Fruit fly (Drosophila melanogaster) whole organism, embryonic: Measurements from ENCODE around the gene Spn100A.
A peak's percentile ranks its signal among the peaks of the same experiment; 100 is the strongest.

Experiments
- Antp ChIP-seq: fragments of 200-800 bp; sonication (Bioruptor generic); optimal IDR thresholded peaks from 3 replicates; lab custom pipeline; 2016; ENCODE audit warnings: missing biosample characterization, missing genetic modification characterization
- Atf-2 ChIP-seq: fragments of 200-800 bp; sonication (Bioruptor generic); optimal IDR thresholded peaks from 2 replicates; lab custom pipeline; 2016; ENCODE audit warnings: missing biosample characterization, missing genetic modification characterization
- Blimp-1 ChIP-seq: fragments of 200-800 bp; sonication (Bioruptor generic); optimal IDR thresholded peaks from 3 replicates; lab custom pipeline; 2018; ENCODE audit warnings: missing biosample characterization, missing genetic modification characterization, mild to moderate bottlenecking, moderate library complexity, missing genetic modification reagents
- CG11247 ChIP-seq: fragments of 200-800 bp; sonication (Bioruptor generic); IDR thresholded peaks from 2 replicates; pipeline ENCODE4 v1.3.6; 2022; ENCODE audit warnings: missing biosample characterization, missing genetic modification characterization
- CG11504 ChIP-seq: fragments of 200-800 bp; sonication (Bioruptor generic); optimal IDR thresholded peaks from 3 replicates; lab custom pipeline; 2019; ENCODE audit warnings: missing biosample characterization, mild to moderate bottlenecking, missing genetic modification characterization, moderate library complexity
- CG12071 ChIP-seq: fragments of 200-800 bp; sonication (Bioruptor generic); optimal IDR thresholded peaks from 3 replicates; lab custom pipeline; 2018; ENCODE audit warnings: missing biosample characterization, mild to moderate bottlenecking, missing genetic modification characterization
- CG12391 ChIP-seq: fragments of 200-800 bp; sonication (Bioruptor generic); optimal IDR thresholded peaks from 3 replicates; lab custom pipeline; 2018; ENCODE audit warnings: missing biosample characterization, mild to moderate bottlenecking, missing genetic modification characterization, moderate library complexity
- CG13287 ChIP-seq: fragments of 200-800 bp; sonication (Bioruptor generic); IDR thresholded peaks from 2 replicates; pipeline ENCODE4 v1.3.6; 2022; ENCODE audit warnings: missing biosample characterization, missing genetic modification characterization; ENCODE audit not compliant: partially characterized antibody
- CG13424 ChIP-seq: fragments of 200-800 bp; sonication (Bioruptor generic); optimal IDR thresholded peaks from 2 replicates; lab custom pipeline; 2019; ENCODE audit warnings: missing biosample characterization, mild to moderate bottlenecking, missing genetic modification characterization, moderate library complexity
- CG13775 ChIP-seq: fragments of 200-800 bp; sonication (Bioruptor generic); optimal IDR thresholded peaks from 3 replicates; lab custom pipeline; 2017; ENCODE audit warnings: missing biosample characterization, mild to moderate bottlenecking, missing genetic modification characterization
- CG14710 ChIP-seq: fragments of 200-800 bp; sonication (Bioruptor generic); optimal IDR thresholded peaks from 3 replicates; lab custom pipeline; 2019; ENCODE audit warnings: missing biosample characterization, mild to moderate bottlenecking, missing genetic modification characterization, moderate library complexity
- CG1603 ChIP-seq: fragments of 200-800 bp; sonication (Bioruptor generic); optimal IDR thresholded peaks from 2 replicates; lab custom pipeline; 2019; ENCODE audit warnings: missing biosample characterization, mild to moderate bottlenecking, missing genetic modification characterization, moderate library complexity
- CG17328 ChIP-seq: fragments of 200-800 bp; sonication (Bioruptor generic); IDR thresholded peaks from 2 replicates; pipeline ENCODE4 v1.3.6; 2022; ENCODE audit warnings: missing biosample characterization, missing genetic modification characterization
- CG18011 ChIP-seq: fragments of 200-800 bp; sonication (Bioruptor generic); optimal IDR thresholded peaks from 2 replicates; lab custom pipeline; 2017; ENCODE audit warnings: missing biosample characterization, missing genetic modification characterization, mild to moderate bottlenecking, moderate library complexity, missing genotype
- CG2678 ChIP-seq: fragments of 200-800 bp; sonication (Bioruptor generic); optimal IDR thresholded peaks from 3 replicates; lab custom pipeline; 2019; ENCODE audit warnings: missing biosample characterization, mild to moderate bottlenecking, missing genetic modification characterization, moderate library complexity
- CG2712 ChIP-seq: fragments of 200-800 bp; optimal IDR thresholded peaks from 3 replicates; lab custom pipeline; 2019; ENCODE audit warnings: missing biosample characterization, mild to moderate bottlenecking, missing genetic modification characterization, moderate library complexity
- Camta ChIP-seq: fragments of 200-800 bp; sonication (Bioruptor generic); optimal IDR thresholded peaks from 2 replicates; lab custom pipeline; 2016; ENCODE audit warnings: missing biosample characterization, missing genetic modification characterization
- Chrac-16 ChIP-seq: fragments of 200-800 bp; sonication (Bioruptor generic); optimal IDR thresholded peaks from 3 replicates; lab custom pipeline; 2016; ENCODE audit warnings: missing biosample characterization, missing genetic modification characterization
- Deaf1 ChIP-seq: fragments of 200-800 bp; optimal IDR thresholded peaks from 3 replicates; lab custom pipeline; 2019; ENCODE audit warnings: missing biosample characterization, mild to moderate bottlenecking, missing genetic modification characterization, moderate library complexity
- Ets65A ChIP-seq: fragments of 200-800 bp; sonication (Bioruptor generic); peaks from one replicate; lab custom pipeline; 2016; ENCODE audit warnings: missing biosample characterization, missing genetic modification characterization
- Fer1 ChIP-seq: fragments of 200-800 bp; sonication (Bioruptor generic); optimal IDR thresholded peaks from 2 replicates; lab custom pipeline; 2017; ENCODE audit warnings: missing biosample characterization, mild to moderate bottlenecking, missing genetic modification characterization
- Fer3 ChIP-seq: fragments of 200-800 bp; sonication (Bioruptor generic); optimal IDR thresholded peaks from 2 replicates; lab custom pipeline; 2018; ENCODE audit warnings: missing biosample characterization, mild to moderate bottlenecking, missing genetic modification characterization, moderate library complexity
- Hr51 ChIP-seq, 2 experiments: fragments of 200-800 bp; sonication (Bioruptor generic); optimal IDR thresholded peaks; 2 replicates in 1 of 2; 3 replicates in 1 of 2; lab custom pipeline; 2016 to 2018; ENCODE audit warnings: missing biosample characterization in 2 of 2, missing genetic modification characterization in 2 of 2, mild to moderate bottlenecking in 1 of 2, moderate library complexity in 1 of 2
- Sox102F ChIP-seq: fragments of 200-800 bp; sonication (Bioruptor generic); optimal IDR thresholded peaks from 2 replicates; lab custom pipeline; 2018; ENCODE audit warnings: missing biosample characterization, mild to moderate bottlenecking, missing genetic modification characterization, moderate library complexity
- Trl ChIP-seq, 3 experiments: fragments of >200 bp in 2 of 3; fragments of 200-800 bp in 1 of 3; sonication (Bioruptor generic) in 1 of 3; optimal IDR thresholded peaks; 2 replicates in 1 of 3; 3 replicates in 2 of 3; lab custom pipeline; 2016 to 2017; ENCODE audit warnings: missing biosample characterization in 1 of 3, missing genetic modification characterization in 1 of 3
- Xrp1 ChIP-seq: fragments of 200-800 bp; sonication (Bioruptor generic); IDR thresholded peaks from 2 replicates; pipeline ENCODE4 v1.3.6; 2022; ENCODE audit warnings: missing biosample characterization, missing genetic modification characterization
- bab2 ChIP-seq: fragments of 200-800 bp; sonication (Bioruptor generic); optimal IDR thresholded peaks from 2 replicates; lab custom pipeline; 2016; ENCODE audit warnings: missing biosample characterization, missing genetic modification characterization
- dmrt11E ChIP-seq: fragments of 200-800 bp; sonication (Bioruptor generic); optimal IDR thresholded peaks from 3 replicates; lab custom pipeline; 2018; ENCODE audit warnings: missing biosample characterization, mild to moderate bottlenecking, missing genetic modification characterization, moderate library complexity
- gsb ChIP-seq: fragments of 200-800 bp; sonication (Bioruptor generic); IDR thresholded peaks from 2 replicates; pipeline ENCODE4 v1.3.6; 2022; ENCODE audit warnings: missing biosample characterization, missing genetic modification characterization
- gsb-n ChIP-seq: fragments of 200-800 bp; sonication (Bioruptor generic); optimal IDR thresholded peaks from 3 replicates; lab custom pipeline; 2018; ENCODE audit warnings: missing biosample characterization, mild to moderate bottlenecking, missing genetic modification characterization
- hkb ChIP-seq, 2 experiments: fragments of 200-800 bp in 1 of 2; fragments of >200 bp in 1 of 2; sonication (Bioruptor generic) in 1 of 2; IDR thresholded peaks in 1 of 2; optimal IDR thresholded peaks in 1 of 2; 2 replicates each; pipeline versions ENCODE4 v1.3.6 to Lab custom; 2017 to 2022; ENCODE audit warnings: missing biosample characterization in 1 of 2, missing genetic modification characterization in 1 of 2
- hth ChIP-seq: fragments of >200 bp; optimal IDR thresholded peaks from 2 replicates; lab custom pipeline; 2017; ENCODE audit warnings: inconsistent platforms
- inv ChIP-seq: fragments of 200-800 bp; sonication (Bioruptor generic); IDR thresholded peaks from 2 replicates; pipeline ENCODE4 v1.3.6; 2022; ENCODE audit warnings: missing biosample characterization, missing genetic modification characterization; ENCODE audit not compliant: partially characterized antibody
- kah ChIP-seq: fragments of 200-800 bp; sonication (Bioruptor generic); optimal IDR thresholded peaks from 2 replicates; lab custom pipeline; 2018; ENCODE audit warnings: missing biosample characterization, mild to moderate bottlenecking, missing genetic modification characterization
- kni ChIP-seq: fragments of 200-800 bp; sonication (Bioruptor generic); optimal IDR thresholded peaks from 3 replicates; lab custom pipeline; 2017; ENCODE audit warnings: mild to moderate bottlenecking, missing biosample characterization, missing genetic modification reagents, missing genetic modification characterization
- lbe ChIP-seq: fragments of 200-800 bp; sonication (Bioruptor generic); optimal IDR thresholded peaks from 2 replicates; lab custom pipeline; 2016; ENCODE audit warnings: missing biosample characterization, mild to moderate bottlenecking, missing genetic modification characterization
- maf-S ChIP-seq: fragments of 200-800 bp; sonication (Bioruptor generic); optimal IDR thresholded peaks from 2 replicates; lab custom pipeline; 2016; ENCODE audit warnings: missing biosample characterization, missing genetic modification characterization
- nerfin-1 ChIP-seq: fragments of 200-800 bp; sonication (Bioruptor generic); optimal IDR thresholded peaks from 3 replicates; lab custom pipeline; 2019; ENCODE audit warnings: missing biosample characterization, mild to moderate bottlenecking, missing genetic modification characterization, moderate library complexity
- p53 ChIP-seq: fragments of 200-800 bp; sonication (Bioruptor generic); optimal IDR thresholded peaks from 2 replicates; lab custom pipeline; 2016; ENCODE audit warnings: missing biosample characterization, missing genetic modification characterization
- pnt ChIP-seq: fragments of 200-800 bp; sonication (Bioruptor generic); optimal IDR thresholded peaks from 3 replicates; lab custom pipeline; 2016; ENCODE audit warnings: missing biosample characterization, missing genetic modification characterization
- prd ChIP-seq, 3 experiments: fragments of >200 bp in 2 of 3; fragments of 200-800 bp in 1 of 3; sonication (Bioruptor generic) in 1 of 3; optimal IDR thresholded peaks in 2 of 3; IDR thresholded peaks in 1 of 3; 2 replicates in 2 of 3; 3 replicates in 1 of 3; pipeline versions ENCODE4 v1.3.6 to Lab custom; 2017 to 2022; ENCODE audit warnings: missing biosample characterization in 1 of 3, missing genetic modification characterization in 1 of 3
- pros ChIP-seq: fragments of 200-800 bp; sonication (Bioruptor generic); optimal IDR thresholded peaks from 3 replicates; lab custom pipeline; 2019; ENCODE audit warnings: missing biosample characterization, mild to moderate bottlenecking, missing genetic modification characterization, moderate library complexity
- sens ChIP-seq: fragments of 200-800 bp; sonication (Bioruptor generic); peaks from one replicate; lab custom pipeline; 2016; ENCODE audit warnings: missing biosample characterization, missing genetic modification characterization
- tin ChIP-seq: fragments of 200-800 bp; sonication (Bioruptor generic); optimal IDR thresholded peaks from 3 replicates; lab custom pipeline; 2016; ENCODE audit warnings: missing biosample characterization, missing genetic modification characterization
- zf30C ChIP-seq: fragments of 200-800 bp; sonication (Bioruptor generic); optimal IDR thresholded peaks from 3 replicates; lab custom pipeline; 2018; ENCODE audit warnings: missing biosample characterization, mild to moderate bottlenecking, missing genetic modification characterization

Gene Spn100A

dm6 chr3R:30695398-30695797 is 5.0 kb downstream of the Spn100A start, which contains the start of gene CG12069:
Gene CG12069, minus strand, starts transcription at chr3R:30695498.
- TF ChIP-seq maf-S (GFP tag; lab: Kevin White, UChicago) (no peak), p53 (no peak)

dm6 chr3R:30697038-30697437 is 6.6 kb downstream of the Spn100A start, which contains the start of gene Pka-C2:
Gene Pka-C2, minus strand, starts transcription at chr3R:30697138.
- TF ChIP-seq tin (no peak), hkb (optimal IDR thresholded peaks at IDR 0.05; lab: Kevin White, UChicago) (no peak), hkb (GFP tag; IDR thresholded peaks at IDR 0.05; lab: Robert Waterston, UW) (no peak), hth (lab: Kevin White, UChicago) (no peak), CG12071 (GFP tag; lab: Kevin White, UChicago) (no peak), CG13775 (GFP tag; lab: Kevin White, UChicago) (no peak), Trl (optimal IDR thresholded peaks at IDR 0.05; lab: Kevin White, UChicago) (no peak), Trl (GFP tag; optimal IDR thresholded peaks at IDR 0.05; lab: Kevin White, UChicago) (no peak), Fer3 (tag; lab: Kevin White, UChicago) (no peak)

DNA sequence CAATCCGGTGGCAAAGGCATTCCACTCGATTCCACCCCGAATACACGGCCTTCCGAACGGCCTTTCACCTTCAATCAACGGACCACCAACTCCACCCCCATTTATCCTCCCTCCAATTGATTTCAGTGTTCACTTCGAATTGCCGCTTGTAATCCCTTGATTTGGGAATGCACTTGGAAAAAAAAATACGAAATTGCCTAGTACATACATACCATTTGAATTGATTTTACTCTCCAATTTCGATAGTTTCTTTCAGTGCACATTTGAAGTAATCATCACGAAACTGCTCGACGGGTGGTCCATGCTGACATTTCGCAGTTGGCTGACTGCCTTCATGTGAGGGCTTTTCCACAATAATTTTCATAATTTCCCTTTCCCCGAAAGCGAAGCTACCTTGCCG is 8.7 kb downstream of the Spn100A start:
- TF ChIP-seq gsb (GFP tag; lab: Robert Waterston, UW): no peak
- no peak for TF ChIP-seq CG11247
- peak; percentile 3 for TF ChIP-seq Chrac-16
- TF ChIP-seq dmrt11E: peak; percentile 38
- no peak for TF ChIP-seq kah (GFP tag; lab: Kevin White, UChicago)
- no peak for TF ChIP-seq CG18011 (GFP tag; lab: Kevin White, UChicago)
- peak; percentile 70 for TF ChIP-seq pros (GFP tag; lab: Kevin White, UChicago)
- no peak for TF ChIP-seq Fer1 (GFP tag; lab: Kevin White, UChicago)
- peak; percentile 48 for TF ChIP-seq CG1603 (tag; lab: Kevin White, UChicago)
- peak; percentile 4 for TF ChIP-seq CG11504 (tag; lab: Kevin White, UChicago)
- no peak for TF ChIP-seq pnt (GFP tag; lab: Kevin White, UChicago)
- peak; percentile 25 for TF ChIP-seq kni (GFP tag; lab: Kevin White, UChicago)
- TF ChIP-seq Ets65A (GFP tag; lab: Kevin White, UChicago): peak; percentile 29
- TF ChIP-seq zf30C (GFP tag; lab: Kevin White, UChicago): peak; percentile 82
- TF ChIP-seq CG12391 (tag; lab: Kevin White, UChicago): peak; percentile 16
- TF ChIP-seq Sox102F: peak; percentile 1
- peak; percentile 21 for TF ChIP-seq Antp (GFP tag; lab: Kevin White, UChicago)
- TF ChIP-seq CG14710 (tag; lab: Kevin White, UChicago): peak; percentile 9
- peak; percentile 6 for TF ChIP-seq CG2712 (tag; lab: Kevin White, UChicago)
- 0 out of 2 replicates have a peak, but pooled peaks have one; percentile 36 for TF ChIP-seq Xrp1 (GFP tag; lab: Robert Waterston, UW)
- peak in 1 of 2 experiments; percentile 17 for TF ChIP-seq Hr51 (GFP tag; optimal IDR thresholded peaks at IDR 0.05; lab: Kevin White, UChicago)
- no peak for TF ChIP-seq lbe (GFP tag; lab: Kevin White, UChicago)
- no peak for TF ChIP-seq Camta (GFP tag; lab: Kevin White, UChicago)
- TF ChIP-seq gsb-n (tag; lab: Kevin White, UChicago): peak; percentile 10
- peak; percentile 65 for TF ChIP-seq nerfin-1 (tag; lab: Kevin White, UChicago)
- TF ChIP-seq Atf-2 (GFP tag; lab: Kevin White, UChicago): no peak
- TF ChIP-seq Deaf1 (tag; lab: Kevin White, UChicago): peak; percentile 45
- peak; percentile 4 for TF ChIP-seq CG2678 (tag; lab: Kevin White, UChicago)
- TF ChIP-seq bab2 (GFP tag; lab: Kevin White, UChicago): peak; percentile 3
- TF ChIP-seq CG17328 (GFP tag; lab: Robert Waterston, UW): 0 out of 2 replicates have a peak, but pooled peaks have one; percentile 9
- TF ChIP-seq CG13424 (tag; lab: Kevin White, UChicago): peak; percentile 3
- TF ChIP-seq sens: peak; percentile 41
- TF ChIP-seq prd (optimal IDR thresholded peaks at IDR 0.05; lab: Kevin White, UChicago): no peak
- TF ChIP-seq prd (GFP tag; IDR thresholded peaks at IDR 0.05; lab: Robert Waterston, UW): peak; percentile 35; the same call in 1 of the 3 replicates
- TF ChIP-seq Blimp-1 (GFP tag; lab: Kevin White, UChicago): no peak
- no peak for TF ChIP-seq inv (GFP tag; lab: Robert Waterston, UW)
- TF ChIP-seq CG13287: no peak
